Worm (Caenorhabditis elegans): ENCODE measurements around the gene gst-18.

The gst-18 gene

ce11 chrII:13636596-13636995 is 5.9 kb upstream of the gst-18 start (continued):
- TF ChIP-seq nhr-25 (tag; optimal IDR thresholded peaks at IDR 0.05; ENCODE audit: borderline replicate concordance, insufficient read depth): peak; percentile 10
- TF ChIP-seq lsy-2 (tag; optimal IDR thresholded peaks at IDR 0.05): peak in 1 of 2 experiments; percentile 31

DNA sequence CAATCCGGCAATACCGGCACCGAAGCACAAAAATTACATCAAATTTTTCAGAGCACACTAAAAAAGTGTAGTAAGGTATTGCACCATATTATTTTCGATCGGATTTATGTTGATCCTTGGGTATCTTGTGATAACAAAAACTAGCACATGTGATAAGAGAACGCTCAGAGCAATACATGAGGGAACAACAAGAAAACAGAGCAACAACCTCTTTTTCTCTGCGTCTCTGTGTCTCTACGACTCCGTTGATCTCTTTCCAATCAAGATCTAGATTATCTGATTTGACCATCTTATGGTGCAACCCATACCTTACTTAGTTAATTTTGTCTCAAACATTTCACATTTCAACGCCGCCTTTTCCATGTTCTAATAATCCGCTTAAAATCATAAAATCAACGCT is 1.6 kb upstream of the gst-18 start, which contains the start of gene tag-10:
Gene tag-10 (plus strand): TSS at position 347 of the 400 bp plus-strand sequence.
- peak; percentile 40 for TF ChIP-seq ztf-7 (tag; optimal IDR thresholded peaks at IDR 0.05)
- no peak for TF ChIP-seq lin-39 (tag; optimal IDR thresholded peaks at IDR 0.05)
- TF ChIP-seq nhr-28 (tag; optimal IDR thresholded peaks at IDR 0.05): no peak
- peak in 1 of 2 experiments; percentile 73 for TF ChIP-seq daf-16 (GFP tag; optimal IDR thresholded peaks at IDR 0.05)
- TF ChIP-seq daf-16 (tag; optimal IDR thresholded peaks at IDR 0.05): peak; percentile 30
- no peak for TF ChIP-seq aly-2 (tag; optimal IDR thresholded peaks at IDR 0.05)
- no peak for TF ChIP-seq lin-29 (GFP tag; IDR thresholded peaks at IDR 0.05)
- no peak for TF ChIP-seq F44E2.7 (GFP tag; IDR thresholded peaks at IDR 0.05)
- no peak for TF ChIP-seq lin-1 (GFP tag; IDR thresholded peaks at IDR 0.05)
- no peak for TF ChIP-seq T20F7.1 (GFP tag; optimal IDR thresholded peaks at IDR 0.05)
- TF ChIP-seq ceh-20 (GFP tag; IDR thresholded peaks at IDR 0.05): no peak
- no peak for TF ChIP-seq ceh-62 (tag; optimal IDR thresholded peaks at IDR 0.05)

DNA sequence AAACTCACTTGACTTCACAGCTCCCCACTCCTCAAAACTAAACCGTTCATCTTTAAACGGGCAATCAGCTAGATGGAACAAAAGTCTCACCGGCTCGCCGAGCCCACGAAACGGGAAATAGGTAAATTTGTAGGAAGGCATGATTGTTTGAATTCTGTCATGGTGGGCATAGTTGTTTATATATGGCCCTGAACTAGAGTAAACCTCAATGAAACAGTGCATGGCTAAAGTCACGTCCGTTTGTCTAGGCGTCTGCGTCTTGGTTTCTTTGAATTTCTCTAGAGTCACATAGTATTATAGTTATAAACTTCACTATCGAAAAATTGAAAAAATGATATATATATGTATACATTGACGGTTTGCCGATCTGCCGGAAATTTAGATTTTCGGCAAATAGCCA is 3.7 kb downstream of the gst-18 start, which contains the start of gene gst-19:
Gene gst-19 (minus strand): TSS at position 145 of the 400 bp plus-strand sequence.
- TF ChIP-seq T26A8.4 (GFP tag; IDR thresholded peaks at IDR 0.05) (no peak), hif-1 (tag; optimal IDR thresholded peaks at IDR 0.05) (peak; percentile 78 to 93), aha-1 (tag) (peak; percentile 71), fkh-10 (GFP tag; optimal IDR thresholded peaks at IDR 0.05) (no peak), nhr-28 (tag; optimal IDR thresholded peaks at IDR 0.05) (peak; percentile 27)

- TF ChIP-seq daf-19 (GFP tag; conservative IDR thresholded peaks at IDR 0.05): no peak
- TF ChIP-seq ceh-82 (tag; optimal IDR thresholded peaks at IDR 0.05): no peak
- no peak for TF ChIP-seq F44E2.7 (GFP tag; IDR thresholded peaks at IDR 0.05)
- no peak for TF ChIP-seq egl-43 (GFP tag; IDR thresholded peaks at IDR 0.05)
- no peak for TF ChIP-seq zag-1 (tag; optimal IDR thresholded peaks at IDR 0.05)
- peak; percentile 39 for TF ChIP-seq aha-1 (tag)
- no peak for TF ChIP-seq ZK337.2 (GFP tag; IDR thresholded peaks at IDR 0.05)
- no peak for TF ChIP-seq daf-16 (GFP tag; optimal IDR thresholded peaks at IDR 0.05)
- TF ChIP-seq daf-16 (tag; optimal IDR thresholded peaks at IDR 0.05): peak; percentile 26
- peak; percentile 16 for TF ChIP-seq nhr-48 (tag; optimal IDR thresholded peaks at IDR 0.05)
- no peak for TF ChIP-seq mxl-2 (GFP tag; conservative IDR thresholded peaks at IDR 0.05)
Observed at ce11 chrII:13624330-13624729, 6.4 kb downstream of the gst-18 start, which contains the start of gene gst-16. gst-16 (minus strand) TSS chrII:13624440.

ce11 chrII:13617808-13618207 is 12.9 kb downstream of the gst-18 start, which contains the start of gene gst-12:
gst-12 (minus strand) TSS chrII:13618061.
- TF ChIP-seq aly-2 (tag; optimal IDR thresholded peaks at IDR 0.05): no peak
- TF ChIP-seq skn-1 (tag; optimal IDR thresholded peaks at IDR 0.05): no peak
- no peak for TF ChIP-seq egl-43 (GFP tag; IDR thresholded peaks at IDR 0.05)
- no peak for TF ChIP-seq F26F4.8 (GFP tag; conservative IDR thresholded peaks at IDR 0.05)
- TF ChIP-seq mxl-3 (GFP tag; optimal IDR thresholded peaks at IDR 0.05): peak; percentile 79
- no peak for TF ChIP-seq gei-8 (GFP tag; optimal IDR thresholded peaks at IDR 0.05)
- no peak for TF ChIP-seq F37D6.2 (tag; optimal IDR thresholded peaks at IDR 0.05)
- no peak for TF ChIP-seq ceh-82 (tag; optimal IDR thresholded peaks at IDR 0.05)
- TF ChIP-seq unc-62 (GFP tag; optimal IDR thresholded peaks at IDR 0.05 in 1 of 2): peak in 1 of 2 experiments; percentile 68
- no peak for TF ChIP-seq unc-62 (tag; optimal IDR thresholded peaks at IDR 0.05)
- no peak for TF ChIP-seq nhr-77 (tag; optimal IDR thresholded peaks at IDR 0.05)
- no peak for TF ChIP-seq ces-1 (GFP tag; optimal IDR thresholded peaks at IDR 0.05)
- TF ChIP-seq T26A8.4 (GFP tag; IDR thresholded peaks at IDR 0.05): no peak
- no peak for TF ChIP-seq dpl-1 (GFP tag; optimal IDR thresholded peaks at IDR 0.05)
- peak; percentile 65 for TF ChIP-seq aha-1 (tag)
- no peak for TF ChIP-seq spr-3 (GFP tag; optimal IDR thresholded peaks at IDR 0.05)
